Worm (Caenorhabditis elegans): ENCODE results near the gene str-256.

- no peak for TF ChIP-seq npax-4 (tag; optimal IDR thresholded peaks at IDR 0.05)
- no peak for TF ChIP-seq ama-1 (optimal IDR thresholded peaks at IDR 0.05)
- no peak for TF ChIP-seq C38D4.7 (GFP tag; optimal IDR thresholded peaks at IDR 0.05)
- no peak for TF ChIP-seq K09A11.1 (tag; optimal IDR thresholded peaks at IDR 0.05; ENCODE audit: insufficient read depth)
- TF ChIP-seq rnt-1 (tag; optimal IDR thresholded peaks at IDR 0.05), result no peak
- no peak for TF ChIP-seq pag-3 (tag; optimal IDR thresholded peaks at IDR 0.05; ENCODE audit: borderline replicate concordance)
- no peak for TF ChIP-seq ceh-2 (tag; optimal IDR thresholded peaks at IDR 0.05)
- no peak for TF ChIP-seq nfya-1 (tag; optimal IDR thresholded peaks at IDR 0.05)
Observed at ce11 chrV:459464-459863, 41.7 kb downstream of the str-256 start, which contains the start of gene nhr-203.
